Fruit fly (Drosophila melanogaster): ENCODE data around the gene CG33543.

Gene CG33543

DNA sequence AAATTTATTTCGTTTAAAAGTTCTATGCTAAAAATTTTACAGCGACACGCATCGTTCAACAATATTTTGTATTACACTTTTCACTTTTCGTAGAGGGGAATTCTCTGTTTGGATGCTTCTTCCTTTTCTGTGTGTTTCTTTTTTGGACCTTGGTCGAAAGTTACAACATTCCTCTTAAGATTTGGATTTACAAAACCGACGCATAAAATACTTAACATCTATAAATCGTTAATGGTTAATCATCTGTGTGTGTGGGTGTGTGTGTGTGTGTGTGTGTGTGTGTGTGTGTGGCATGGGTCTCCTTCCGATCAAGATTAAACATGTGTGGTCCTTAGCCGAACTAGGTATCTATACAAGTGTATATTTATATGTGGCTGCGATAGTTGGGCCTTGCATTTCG, 30.6 kb downstream of the CG33543 start:
- TF ChIP-seq Blimp-1 (GFP tag; optimal IDR thresholded peaks at IDR 0.05) (no peak), acj6 (GFP tag; optimal IDR thresholded peaks at IDR 0.05) (no peak), CG9139 (GFP tag; optimal IDR thresholded peaks at IDR 0.05) (no peak), achi (GFP tag; optimal IDR thresholded peaks at IDR 0.05) (no peak), CG8632 (GFP tag; optimal IDR thresholded peaks at IDR 0.05) (no peak), CG31627 (GFP tag; optimal IDR thresholded peaks at IDR 0.05) (no peak), pdm3 (GFP tag; optimal IDR thresholded peaks at IDR 0.05) (no peak), spab (GFP tag; optimal IDR thresholded peaks at IDR 0.05) (no peak), dac (GFP tag; optimal IDR thresholded peaks at IDR 0.05) (no peak), net (GFP tag; optimal IDR thresholded peaks at IDR 0.05) (no peak), CG1621 (tag; optimal IDR thresholded peaks at IDR 0.05) (no peak), vri (GFP tag; optimal IDR thresholded peaks at IDR 0.05) (no peak), OdsH (GFP tag; optimal IDR thresholded peaks at IDR 0.05) (no peak), CG8319 (GFP tag; optimal IDR thresholded peaks at IDR 0.05) (no peak), Ets96B (tag; optimal IDR thresholded peaks at IDR 0.05) (no peak), fkh (GFP tag; optimal IDR thresholded peaks at IDR 0.05) (no peak), CG3919 (GFP tag; optimal IDR thresholded peaks at IDR 0.05) (no peak), topi (GFP tag; optimal IDR thresholded peaks at IDR 0.05) (no peak), CG6854 (GFP tag; optimal IDR thresholded peaks at IDR 0.05) (no peak), lz (GFP tag; optimal IDR thresholded peaks at IDR 0.05) (no peak)

DNA sequence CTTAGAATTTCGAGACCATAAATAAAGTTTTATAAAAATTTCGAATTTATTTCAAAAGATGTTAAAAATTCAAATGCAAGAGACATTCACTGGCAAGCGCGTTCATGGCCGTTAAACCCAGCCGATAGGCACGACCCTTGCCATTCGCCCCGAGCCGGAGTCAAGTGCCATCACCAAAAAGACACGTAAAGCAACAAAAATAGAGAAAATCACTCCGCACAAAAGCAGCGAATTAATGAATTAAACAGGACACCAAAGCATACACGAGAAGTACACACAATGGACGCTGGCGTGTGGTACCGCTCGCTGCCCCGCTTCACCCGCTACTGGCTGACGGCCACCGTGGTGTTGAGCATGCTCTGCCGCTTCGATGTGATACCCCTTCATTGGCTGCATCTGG, 32.2 kb downstream of the CG33543 start, which contains the start of gene Der-1:
Gene Der-1, plus strand, starts transcription at position 1 of the 400 bp plus-strand sequence.
- TF ChIP-seq CG3032 (tag; optimal IDR thresholded peaks at IDR 0.05) (no peak), CG34406 (GFP tag; optimal IDR thresholded peaks at IDR 0.05) (no peak), Sox14 (GFP tag; optimal IDR thresholded peaks at IDR 0.05) (peak; percentile 22), esn (GFP tag; optimal IDR thresholded peaks at IDR 0.05) (peak; percentile 35), CG32006 (GFP tag; optimal IDR thresholded peaks at IDR 0.05) (no peak), CG15336 (GFP tag; IDR thresholded peaks at IDR 0.05) (no peak), CG8319 (GFP tag; optimal IDR thresholded peaks at IDR 0.05) (no peak), CG4318 (GFP tag; optimal IDR thresholded peaks at IDR 0.05) (no peak), ss (GFP tag; optimal IDR thresholded peaks at IDR 0.05) (no peak), acj6 (GFP tag; optimal IDR thresholded peaks at IDR 0.05) (no peak), svp (GFP tag) (no peak), CG8119 (GFP tag; IDR thresholded peaks at IDR 0.05) (no peak), achi (GFP tag; optimal IDR thresholded peaks at IDR 0.05) (no peak), Hr4 (GFP tag; optimal IDR thresholded peaks at IDR 0.05) (no peak), spab (GFP tag; optimal IDR thresholded peaks at IDR 0.05) (no peak), Eip78C (GFP tag) (peak; percentile 59), CG16779 (tag; optimal IDR thresholded peaks at IDR 0.05) (no peak), CG6854 (GFP tag; optimal IDR thresholded peaks at IDR 0.05) (no peak)

DNA sequence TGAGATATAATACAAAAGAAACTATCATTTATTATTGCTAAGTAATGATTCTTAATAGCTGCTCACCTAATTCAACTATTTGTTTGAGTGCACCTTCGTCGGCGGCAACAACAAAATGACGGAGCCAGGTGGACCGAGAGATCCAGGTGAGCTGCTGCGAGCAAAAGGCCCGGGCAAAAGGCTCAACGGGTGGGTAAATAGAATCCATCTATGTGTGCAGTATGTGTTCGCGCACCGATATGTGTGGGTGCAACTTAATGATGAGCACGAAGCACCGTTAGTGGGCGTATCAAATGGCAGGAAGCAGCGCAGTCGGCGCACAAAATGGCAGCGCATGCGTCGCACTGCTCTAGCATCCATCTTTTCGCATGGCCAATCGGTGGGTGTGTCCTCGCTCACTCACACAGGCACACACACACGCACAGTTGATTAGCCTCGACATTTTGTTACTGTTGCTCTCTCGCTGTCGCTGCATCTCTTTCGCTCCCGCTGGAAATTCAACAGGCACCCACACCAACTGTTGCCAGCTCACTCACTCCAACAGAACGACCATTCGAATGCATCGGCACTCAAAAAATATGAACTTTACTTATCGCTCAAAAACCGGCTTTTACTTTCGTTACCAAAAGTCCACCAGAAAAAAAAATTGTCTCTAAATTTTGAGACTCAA, 33.5 kb downstream of the CG33543 start:
- TF ChIP-seq cyc (GFP tag; optimal IDR thresholded peaks at IDR 0.05) (no peak), topi (GFP tag; optimal IDR thresholded peaks at IDR 0.05) (no peak), acj6 (GFP tag; optimal IDR thresholded peaks at IDR 0.05) (no peak), Blimp-1 (GFP tag; optimal IDR thresholded peaks at IDR 0.05) (peak; percentile 48), CG8632 (GFP tag; optimal IDR thresholded peaks at IDR 0.05) (no peak), CG6276 (GFP tag; optimal IDR thresholded peaks at IDR 0.05) (no peak), Eip78C (GFP tag) (peak; percentile 67), Ets96B (tag; optimal IDR thresholded peaks at IDR 0.05) (no peak), Hr38 (GFP tag; optimal IDR thresholded peaks at IDR 0.05) (no peak), vri (GFP tag; optimal IDR thresholded peaks at IDR 0.05) (no peak), Sox102F (GFP tag; optimal IDR thresholded peaks at IDR 0.05) (no peak), CG6163 (GFP tag; IDR thresholded peaks at IDR 0.05) (peak; percentile 26; the same call in 1 of the 3 replicates), fd59A (GFP tag; optimal IDR thresholded peaks at IDR 0.05) (no peak), Hr4 (GFP tag; optimal IDR thresholded peaks at IDR 0.05) (no peak), CG16779 (tag; optimal IDR thresholded peaks at IDR 0.05) (no peak), CG11294 (GFP tag; IDR thresholded peaks at IDR 0.05) (no peak), pdm3 (GFP tag; optimal IDR thresholded peaks at IDR 0.05) (no peak), Hr39 (GFP tag; optimal IDR thresholded peaks at IDR 0.05) (no peak), CG1621 (tag; optimal IDR thresholded peaks at IDR 0.05) (no peak)
